Worm (Caenorhabditis elegans) whole organism, L3 larva: Measurements from ENCODE around the gene glb-24.

ENCODE experiments used
- aly-2 ChIP-seq: fragments of 150-350 bp; optimal IDR thresholded peaks from 2 replicates; lab custom pipeline; 2014; ENCODE audit warnings: missing biosample characterization, missing genetic modification characterization
- lin-39 ChIP-seq: fragments of 150-350 bp; optimal IDR thresholded peaks from 2 replicates; lab custom pipeline; 2018; ENCODE audit warnings: missing biosample characterization, missing genetic modification reagents, missing genetic modification characterization
- nhr-28 ChIP-seq: fragments of 150-350 bp; optimal IDR thresholded peaks from 2 replicates; lab custom pipeline; 2014; ENCODE audit warnings: missing biosample characterization, missing genetic modification characterization
- snpc-4 ChIP-seq: fragments of 150-350 bp; optimal IDR thresholded peaks from 2 replicates; lab custom pipeline; 2014; ENCODE audit warnings: missing biosample characterization, missing genetic modification characterization
- zag-1 ChIP-seq: fragments of 150-350 bp; optimal IDR thresholded peaks from 2 replicates; lab custom pipeline; 2014; ENCODE audit warnings: missing biosample characterization, missing genetic modification characterization

- TF ChIP-seq aly-2 (tag; lab: Kevin White, UChicago) (no peak), nhr-28 (tag; lab: Kevin White, UChicago) (no peak), zag-1 (tag; lab: Kevin White, UChicago) (no peak), snpc-4 (tag; lab: Kevin White, UChicago) (no peak), lin-39 (tag; lab: Kevin White, UChicago) (no peak)
Measured at ce11 chrV:12867997-12868396, 17.8 kb downstream of the glb-24 start, which contains the start of gene nspg-1.
